Fruit fly (Drosophila melanogaster): Measurements from ENCODE around the gene goe.

- TF ChIP-seq psq (optimal IDR thresholded peaks at IDR 0.05) (no peak), h (optimal IDR thresholded peaks at IDR 0.05) (no peak)
Measured at dm6 chrX:16716649-16717048, 35.1 kb downstream of the goe start.
